Worm (Caenorhabditis elegans) whole organism, L3 larva: ENCODE data around the gene srsx-18.
A peak's percentile ranks its signal among the peaks of the same experiment; 100 is the strongest.

ENCODE experiments used
- R02D3.7 ChIP-seq: fragments of 150-350 bp; optimal IDR thresholded peaks from 2 replicates; lab custom pipeline; 2014; ENCODE audit warnings: missing biosample characterization, missing genetic modification characterization
- ama-1 ChIP-seq: fragments of 150-350 bp; optimal IDR thresholded peaks from 2 replicates; lab custom pipeline; 2018
- ceh-28 ChIP-seq: fragments of 150-350 bp; optimal IDR thresholded peaks from 2 replicates; lab custom pipeline; 2014; ENCODE audit warnings: missing biosample characterization, missing genetic modification reagents, missing genetic modification characterization
- ceh-9 ChIP-seq: sonication (generic microtip); optimal IDR thresholded peaks from 2 replicates; lab custom pipeline; 2018; ENCODE audit warnings: missing biosample characterization, missing genetic modification characterization
- daf-12 ChIP-seq: fragments of 150-350 bp; optimal IDR thresholded peaks from 2 replicates; lab custom pipeline; 2014; ENCODE audit warnings: missing biosample characterization, missing genetic modification reagents, missing genetic modification characterization
- egl-27 ChIP-seq: sonication (generic microtip); optimal IDR thresholded peaks from 4 replicates; lab custom pipeline; 2017; ENCODE audit warnings: missing biosample characterization, missing genetic modification reagents, missing genetic modification characterization
- elt-1 ChIP-seq: fragments of 150-350 bp; optimal IDR thresholded peaks from 2 replicates; lab custom pipeline; 2014; ENCODE audit warnings: missing biosample characterization, missing genetic modification characterization
- elt-2 ChIP-seq: sonication (generic microtip); optimal IDR thresholded peaks from 2 replicates; lab custom pipeline; 2016; ENCODE audit warnings: missing genetic modification reagents, mild to moderate bottlenecking, missing genetic modification characterization, missing compliant biosample characterization
- elt-3 ChIP-seq, 3 experiments: fragments of 150-350 bp in 1 of 3; sonication (generic microtip) in 2 of 3; optimal IDR thresholded peaks; 2 replicates in 2 of 3; 4 replicates in 1 of 3; lab custom pipeline; 2014 to 2017; ENCODE audit warnings: missing biosample characterization in 3 of 3, missing genetic modification characterization in 3 of 3
- eor-1 ChIP-seq, 2 experiments: fragments of 150-350 bp; optimal IDR thresholded peaks; 2 replicates each; lab custom pipeline; 2014 to 2018; ENCODE audit warnings: missing biosample characterization in 2 of 2, missing genetic modification characterization in 2 of 2
- fkh-10 ChIP-seq: sonication (generic microtip); optimal IDR thresholded peaks from 2 replicates; lab custom pipeline; 2017; ENCODE audit warnings: missing biosample characterization, missing genetic modification reagents, missing genetic modification characterization
- fos-1 ChIP-seq: fragments of 150-350 bp; optimal IDR thresholded peaks from 2 replicates; lab custom pipeline; 2014; ENCODE audit warnings: missing biosample characterization, missing genetic modification characterization
- lin-15B ChIP-seq: fragments of 150-350 bp; optimal IDR thresholded peaks from 2 replicates; lab custom pipeline; 2014; ENCODE audit warnings: missing biosample characterization, missing genetic modification characterization
- lin-39 ChIP-seq: fragments of 150-350 bp; optimal IDR thresholded peaks from 2 replicates; lab custom pipeline; 2018; ENCODE audit warnings: missing biosample characterization, missing genetic modification reagents, missing genetic modification characterization
- lsy-12 ChIP-seq: sonication (generic microtip); optimal IDR thresholded peaks from 2 replicates; lab custom pipeline; 2016; ENCODE audit warnings: mild to moderate bottlenecking, missing genetic modification characterization, missing compliant biosample characterization
- mdl-1 ChIP-seq: fragments of 150-350 bp; optimal IDR thresholded peaks from 2 replicates; lab custom pipeline; 2014; ENCODE audit warnings: missing biosample characterization, missing genetic modification characterization
- mml-1 ChIP-seq: fragments of 150-350 bp; sonication (generic microtip); optimal IDR thresholded peaks from 3 replicates; lab custom pipeline; 2014; ENCODE audit warnings: missing biosample characterization, missing genetic modification characterization
- nhr-11 ChIP-seq: fragments of 150-350 bp; optimal IDR thresholded peaks from 2 replicates; lab custom pipeline; 2014; ENCODE audit warnings: missing biosample characterization, missing genetic modification characterization
- nhr-12 ChIP-seq: fragments of 150-350 bp; optimal IDR thresholded peaks from 2 replicates; lab custom pipeline; 2014; ENCODE audit warnings: missing biosample characterization, missing genetic modification characterization
- nhr-237 ChIP-seq: fragments of 150-350 bp; optimal IDR thresholded peaks from 2 replicates; lab custom pipeline; 2014; ENCODE audit warnings: missing biosample characterization, missing genetic modification characterization
- nhr-25 ChIP-seq: sonication (generic microtip); optimal IDR thresholded peaks from 2 replicates; lab custom pipeline; 2017; ENCODE audit warnings: missing biosample characterization, missing genetic modification characterization
- nhr-28 ChIP-seq: fragments of 150-350 bp; optimal IDR thresholded peaks from 2 replicates; lab custom pipeline; 2014; ENCODE audit warnings: missing biosample characterization, missing genetic modification characterization
- nhr-43 ChIP-seq: sonication (generic microtip); optimal IDR thresholded peaks from 2 replicates; lab custom pipeline; 2016; ENCODE audit warnings: mild to moderate bottlenecking, missing genetic modification characterization, missing compliant biosample characterization; ENCODE audit not compliant: poor library complexity, severe bottlenecking
- nhr-67 ChIP-seq: fragments of 150-350 bp; optimal IDR thresholded peaks from 2 replicates; lab custom pipeline; 2014; ENCODE audit warnings: missing biosample characterization, missing genetic modification characterization
- nhr-77 ChIP-seq: fragments of 150-350 bp; optimal IDR thresholded peaks from 2 replicates; lab custom pipeline; 2014; ENCODE audit warnings: missing biosample characterization, missing genetic modification characterization
- pha-4 ChIP-seq: fragments of 150-350 bp; optimal IDR thresholded peaks from 2 replicates; lab custom pipeline; 2014; ENCODE audit warnings: missing biosample characterization, missing genetic modification reagents, missing genetic modification characterization
- pqm-1 ChIP-seq: fragments of 150-350 bp; optimal IDR thresholded peaks from 2 replicates; lab custom pipeline; 2017; ENCODE audit warnings: missing biosample characterization, missing genetic modification characterization, inconsistent platforms
- sea-2 ChIP-seq: fragments of 150-350 bp; sonication (generic microtip); optimal IDR thresholded peaks from 4 replicates; lab custom pipeline; 2014; ENCODE audit warnings: missing biosample characterization, missing genetic modification reagents, missing genetic modification characterization
- skn-1 ChIP-seq: fragments of 150-350 bp; optimal IDR thresholded peaks from 2 replicates; lab custom pipeline; 2014; ENCODE audit warnings: missing biosample characterization, missing genetic modification characterization
- snpc-4 ChIP-seq: fragments of 150-350 bp; optimal IDR thresholded peaks from 2 replicates; lab custom pipeline; 2014; ENCODE audit warnings: missing biosample characterization, missing genetic modification characterization
- unc-39 ChIP-seq: sonication (generic microtip); optimal IDR thresholded peaks from 4 replicates; lab custom pipeline; 2017; ENCODE audit warnings: missing biosample characterization, missing genetic modification characterization
- unc-62 ChIP-seq: fragments of 150-350 bp; sonication (generic microtip); optimal IDR thresholded peaks from 4 replicates; lab custom pipeline; 2014; ENCODE audit warnings: missing biosample characterization, missing genetic modification reagents, missing genetic modification characterization
- ztf-11 ChIP-seq: fragments of 150-350 bp; optimal IDR thresholded peaks from 2 replicates; lab custom pipeline; 2014; ENCODE audit warnings: missing biosample characterization, missing genetic modification characterization
- ztf-4 ChIP-seq: fragments of 150-350 bp; optimal IDR thresholded peaks from 2 replicates; lab custom pipeline; 2014; ENCODE audit warnings: missing biosample characterization, missing genetic modification characterization

Gene srsx-18

DNA sequence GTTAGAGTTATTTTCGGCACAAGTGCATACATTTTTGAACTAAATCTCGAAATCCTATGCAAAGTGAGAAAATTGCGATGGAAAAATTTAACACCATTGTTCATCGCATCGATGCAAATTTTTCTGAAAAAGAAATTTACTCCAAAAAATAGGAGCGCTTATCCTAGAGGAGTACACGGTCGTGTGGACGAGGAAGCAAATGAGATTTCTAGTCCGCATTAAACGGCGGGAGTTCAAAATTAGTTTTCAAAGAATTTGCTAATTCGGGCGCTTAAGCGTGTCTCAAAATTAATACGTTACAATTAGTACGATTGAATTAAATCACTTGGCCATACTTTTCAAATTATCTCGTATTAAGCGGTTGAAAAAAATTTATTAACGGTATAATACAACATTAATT lies 4.6 kb upstream of the srsx-18 start, which contains the start of gene lrpr-1 (continued):
- TF ChIP-seq sea-2 (GFP tag; lab: Kevin White, UChicago): no peak
- no peak for TF ChIP-seq snpc-4 (tag; lab: Kevin White, UChicago)
- TF ChIP-seq ztf-4 (tag; lab: Kevin White, UChicago): no peak
- TF ChIP-seq nhr-12 (tag; lab: Kevin White, UChicago): no peak
- no peak for TF ChIP-seq elt-2 (tag; lab: Kevin White, UChicago)
- TF ChIP-seq skn-1 (tag; lab: Kevin White, UChicago): peak; percentile 59
- TF ChIP-seq nhr-11 (tag; lab: Kevin White, UChicago): no peak
- no peak for TF ChIP-seq nhr-67
- TF ChIP-seq elt-1 (tag; lab: Kevin White, UChicago): no peak
- no peak for TF ChIP-seq ztf-11 (tag; lab: Kevin White, UChicago)
- TF ChIP-seq pqm-1: peak; percentile 50
- TF ChIP-seq nhr-43: peak; percentile 95
- no peak for TF ChIP-seq mml-1 (tag; lab: Kevin White, UChicago)

DNA sequence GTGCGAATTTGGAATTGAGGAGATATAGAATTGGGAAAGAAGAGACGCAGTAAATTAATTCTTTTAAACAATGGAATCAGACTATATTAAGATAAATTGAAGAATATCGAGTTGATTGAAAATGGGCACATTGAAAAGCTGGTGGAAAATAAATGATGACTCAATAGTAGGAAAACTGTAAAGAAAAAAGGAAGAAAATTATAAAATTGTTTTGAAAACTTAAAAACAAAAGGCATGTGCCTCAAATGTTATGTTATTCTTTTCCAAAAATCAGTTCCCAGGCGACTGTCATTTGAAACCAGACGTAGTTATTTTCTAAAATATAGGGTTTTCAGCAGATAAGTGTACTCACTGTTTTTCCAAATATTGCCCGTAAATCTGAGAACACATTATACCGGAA lies 2.4 kb upstream of the srsx-18 start, which contains the start of gene C04E6.12:
TSS of gene C04E6.12 (minus strand) at position 101 of the 400 bp plus-strand sequence.
- TF ChIP-seq nhr-25 (tag; lab: Kevin White, UChicago): no peak
- no peak for TF ChIP-seq skn-1 (tag; lab: Kevin White, UChicago)
- no peak for TF ChIP-seq nhr-43
- no peak for TF ChIP-seq elt-3 (tag; optimal IDR thresholded peaks at IDR 0.05; lab: Kevin White, UChicago)
- TF ChIP-seq unc-39 (tag; lab: Kevin White, UChicago): no peak
- no peak for TF ChIP-seq eor-1 (tag; optimal IDR thresholded peaks at IDR 0.05; lab: Kevin White, UChicago)
- no peak for TF ChIP-seq egl-27
- TF ChIP-seq nhr-237: no peak
- TF ChIP-seq mml-1 (tag; lab: Kevin White, UChicago): no peak
- no peak for TF ChIP-seq pha-4 (tag; lab: Kevin White, UChicago)
- TF ChIP-seq ama-1 (lab: Kevin White, UChicago): no peak
- TF ChIP-seq fos-1: no peak
- TF ChIP-seq daf-12 (tag; lab: Kevin White, UChicago): no peak

DNA sequence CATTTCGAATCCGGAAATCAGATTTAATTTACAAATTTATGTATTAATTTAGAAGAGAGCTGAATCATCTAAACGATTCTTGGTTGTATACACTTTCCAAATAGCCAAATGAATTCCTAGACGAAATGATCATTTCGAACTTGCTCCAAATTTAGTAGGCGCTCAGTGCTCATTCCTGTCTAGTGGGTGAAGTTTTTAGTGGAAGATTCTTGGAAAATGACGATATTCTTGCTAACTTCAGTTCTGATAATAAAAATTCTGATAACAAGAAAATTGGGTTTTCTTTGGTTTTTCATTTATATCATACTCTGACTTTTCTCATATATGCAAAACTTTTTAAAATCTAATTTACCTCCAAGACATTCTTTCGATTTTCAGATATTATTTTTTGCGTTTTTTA lies 575 bp upstream of the srsx-18 start:
- TF ChIP-seq nhr-11 (tag; lab: Kevin White, UChicago) (peak; percentile 6), ceh-28 (tag; lab: Kevin White, UChicago) (no peak)

DNA sequence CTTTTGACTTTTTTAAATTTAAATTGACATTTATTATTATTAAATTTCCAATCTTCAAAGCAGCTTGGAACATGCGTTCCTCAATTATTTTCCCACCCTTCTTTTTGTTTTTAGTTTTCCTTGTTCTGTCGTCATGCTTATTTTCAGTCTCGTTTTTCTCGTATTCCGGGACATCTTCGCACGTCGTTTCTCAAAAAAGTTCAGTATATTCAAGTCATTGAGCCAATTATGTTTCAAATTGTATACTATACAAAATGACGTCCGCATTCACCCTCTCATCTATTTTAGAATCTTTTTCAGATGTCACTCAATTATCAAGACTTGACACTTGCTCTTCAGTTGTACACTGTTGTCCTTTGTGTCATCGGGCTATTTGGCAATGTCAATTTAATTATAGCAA lies 5.0 kb downstream of the srsx-18 start, which contains the start of gene srsx-17:
TSS of gene srsx-17 (plus strand) at position 301 of the 400 bp plus-strand sequence.
- TF ChIP-seq ceh-9 (no peak), nhr-11 (tag; lab: Kevin White, UChicago) (no peak), unc-62 (GFP tag; lab: Kevin White, UChicago) (no peak), lin-39 (tag; lab: Kevin White, UChicago) (no peak), unc-39 (tag; lab: Kevin White, UChicago) (no peak), nhr-77 (tag; lab: Kevin White, UChicago) (no peak), eor-1 (tag; optimal IDR thresholded peaks at IDR 0.05; lab: Kevin White, UChicago) (no peak), R02D3.7 (tag; lab: Kevin White, UChicago) (no peak), lin-15B (tag; lab: Kevin White, UChicago) (no peak), ama-1 (lab: Kevin White, UChicago) (no peak), elt-1 (tag; lab: Kevin White, UChicago) (no peak)

DNA sequence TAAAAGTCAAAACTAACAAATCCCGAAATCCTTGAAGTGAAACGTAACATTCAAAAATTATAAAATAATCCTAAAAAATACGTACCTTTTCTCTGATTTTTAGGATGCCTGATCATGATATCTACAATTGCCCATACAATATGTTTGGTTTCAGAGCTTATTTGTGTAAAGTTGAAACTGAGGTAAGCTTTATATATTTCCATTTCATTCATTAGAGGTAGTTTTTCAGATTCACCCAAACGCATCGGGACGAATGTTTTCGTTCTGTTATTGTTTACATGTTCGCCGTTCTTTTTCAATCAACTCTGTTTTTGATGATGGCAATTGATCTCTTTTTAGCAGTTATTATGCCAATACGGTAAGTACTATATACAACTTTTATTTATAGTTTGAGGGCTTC lies 5.7 kb downstream of the srsx-18 start:
- TF ChIP-seq nhr-77 (tag; lab: Kevin White, UChicago): no peak
- no peak for TF ChIP-seq lsy-12 (tag; lab: Kevin White, UChicago)
- no peak for TF ChIP-seq ztf-4 (tag; lab: Kevin White, UChicago)
- TF ChIP-seq daf-12 (tag; lab: Kevin White, UChicago): no peak
- no peak for TF ChIP-seq elt-3 (tag; optimal IDR thresholded peaks at IDR 0.05; lab: Kevin White, UChicago)
- no peak for TF ChIP-seq R02D3.7 (tag; lab: Kevin White, UChicago)
- TF ChIP-seq nhr-11 (tag; lab: Kevin White, UChicago): no peak
- no peak for TF ChIP-seq mml-1 (tag; lab: Kevin White, UChicago)
- no peak for TF ChIP-seq nhr-28 (tag; lab: Kevin White, UChicago)

DNA sequence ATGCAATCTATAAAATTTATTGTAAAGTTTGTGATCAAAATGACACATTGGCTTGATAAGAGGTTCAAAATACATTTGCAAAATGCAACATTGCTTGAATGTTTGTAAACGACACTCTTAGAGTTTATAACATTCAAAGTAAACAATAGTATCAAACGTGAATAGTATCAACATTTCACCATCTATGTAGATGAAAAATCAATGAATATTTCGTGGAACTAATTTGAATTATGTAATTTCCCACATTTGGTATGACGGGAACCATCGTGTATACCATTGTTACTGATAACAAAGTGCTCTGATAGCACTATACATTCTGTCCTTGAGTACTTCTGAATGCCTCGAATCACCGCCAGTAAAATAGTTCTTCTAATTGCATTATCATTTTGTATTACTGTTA lies 8.3 kb downstream of the srsx-18 start, which contains the start of gene galt-1:
TSS of gene galt-1 (plus strand) at position 318 of the 400 bp plus-strand sequence.
- TF ChIP-seq mdl-1: no peak
- TF ChIP-seq pqm-1: peak; percentile 34
- TF ChIP-seq fkh-10 (GFP tag; lab: Kevin White, UChicago): no peak
- peak; percentile 15 for TF ChIP-seq pha-4 (tag; lab: Kevin White, UChicago)
- peak; percentile 77 for TF ChIP-seq elt-2 (tag; lab: Kevin White, UChicago)
